Worm (Caenorhabditis elegans): ENCODE data around the gene kin-20.

The kin-20 gene

DNA sequence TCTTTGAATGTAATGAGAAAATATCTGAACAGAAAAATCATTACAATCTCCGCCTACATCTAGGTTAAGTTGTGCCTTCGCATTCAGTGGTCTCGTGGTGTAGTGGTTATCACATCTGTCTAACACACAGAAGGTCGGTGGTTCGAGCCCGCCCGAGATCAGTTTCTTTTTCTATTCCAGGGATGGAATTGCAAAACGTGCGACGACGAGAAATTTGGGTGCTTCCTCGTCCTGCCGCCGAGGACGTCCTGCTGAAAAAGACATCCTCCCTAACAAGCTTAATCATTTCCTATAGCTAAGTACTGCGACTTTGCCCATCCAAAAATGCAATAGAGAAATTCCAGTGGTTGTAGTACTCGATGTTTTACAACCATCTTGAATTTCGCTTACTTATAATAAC lies 41.5 kb downstream of the kin-20 start:
- TF ChIP-seq elt-3 (tag; optimal IDR thresholded peaks at IDR 0.05) = no peak
- peak; percentile 30 for TF ChIP-seq ceh-83 (GFP tag; optimal IDR thresholded peaks at IDR 0.05)
- no peak for TF ChIP-seq nhr-12 (tag; optimal IDR thresholded peaks at IDR 0.05)
- peak; percentile 26 for TF ChIP-seq unc-120 (tag; optimal IDR thresholded peaks at IDR 0.05; ENCODE audit: poor library complexity, severe bottlenecking)
- TF ChIP-seq drap-1 (GFP tag; optimal IDR thresholded peaks at IDR 0.05) = peak; percentile 21

DNA sequence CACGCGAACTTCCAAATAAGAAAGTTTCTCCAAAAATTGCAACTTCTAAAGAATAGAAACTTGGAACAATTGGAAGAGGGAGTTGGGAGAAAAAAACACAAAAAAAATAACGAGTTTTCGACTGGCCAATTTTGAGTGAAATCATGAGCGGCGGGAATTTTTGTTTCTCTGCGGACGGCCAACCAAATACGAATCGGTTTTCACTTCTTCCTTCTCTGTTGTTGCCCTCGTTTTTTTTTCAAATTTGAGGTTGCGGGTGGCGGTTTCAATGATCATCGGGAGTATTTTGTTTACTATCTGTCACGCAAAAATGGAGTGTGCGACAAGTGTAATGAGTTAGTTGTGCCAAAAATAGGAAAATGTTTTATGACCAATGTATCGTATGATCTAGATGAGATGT lies 43.9 kb downstream of the kin-20 start:
- TF ChIP-seq ztf-11 (tag; optimal IDR thresholded peaks at IDR 0.05) = no peak
- TF ChIP-seq nhr-28 (tag; optimal IDR thresholded peaks at IDR 0.05) = no peak
- TF ChIP-seq ceh-83 (GFP tag; optimal IDR thresholded peaks at IDR 0.05) = no peak
- no peak for TF ChIP-seq nhr-2 (tag; optimal IDR thresholded peaks at IDR 0.05)
- TF ChIP-seq nhr-76 (tag; optimal IDR thresholded peaks at IDR 0.05) = no peak
- TF ChIP-seq sem-2 (GFP tag; optimal IDR thresholded peaks at IDR 0.05) = no peak
- no peak for TF ChIP-seq hlh-1 (tag; optimal IDR thresholded peaks at IDR 0.05)
- no peak for TF ChIP-seq sptf-1 (tag; optimal IDR thresholded peaks at IDR 0.05)
- no peak for TF ChIP-seq lin-32 (GFP tag; optimal IDR thresholded peaks at IDR 0.05)
- TF ChIP-seq snpc-4 (tag; optimal IDR thresholded peaks at IDR 0.05) = no peak
- no peak for TF ChIP-seq lsy-2 (tag; optimal IDR thresholded peaks at IDR 0.05)

DNA sequence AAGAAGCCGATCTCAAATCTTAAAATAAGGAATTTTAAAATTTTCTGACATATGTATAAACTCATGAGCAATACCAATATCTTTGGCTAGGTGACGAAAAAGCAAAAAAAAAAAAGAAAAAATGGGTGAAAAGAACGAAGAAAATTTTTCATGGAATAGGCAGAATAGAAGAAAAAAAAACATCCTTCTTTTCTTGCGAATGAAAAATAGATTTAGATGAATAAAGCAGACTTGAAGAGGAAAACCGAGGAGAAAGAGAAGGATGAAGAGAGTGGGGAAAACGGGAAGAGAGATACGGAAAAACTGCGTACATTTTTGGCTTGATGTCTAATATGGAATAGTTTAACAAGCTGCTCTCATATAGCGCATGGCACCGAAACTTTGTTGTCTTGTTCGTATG lies 45.8 kb downstream of the kin-20 start:
- TF ChIP-seq nhr-12 (tag; optimal IDR thresholded peaks at IDR 0.05) = no peak
- TF ChIP-seq nhr-76 (tag; optimal IDR thresholded peaks at IDR 0.05) = no peak
- no peak for TF ChIP-seq M03D4.4 (tag; optimal IDR thresholded peaks at IDR 0.05)
- TF ChIP-seq ceh-83 (GFP tag; optimal IDR thresholded peaks at IDR 0.05) = no peak
- no peak for TF ChIP-seq elt-3 (tag; optimal IDR thresholded peaks at IDR 0.05)
- no peak for TF ChIP-seq ceh-43 (GFP tag; optimal IDR thresholded peaks at IDR 0.05)
- no peak for TF ChIP-seq snpc-4 (tag; optimal IDR thresholded peaks at IDR 0.05)
- TF ChIP-seq ces-1 (GFP tag; optimal IDR thresholded peaks at IDR 0.05) = no peak
- no peak for TF ChIP-seq blmp-1 (tag; optimal IDR thresholded peaks at IDR 0.05)
- no peak for TF ChIP-seq zip-8 (tag; optimal IDR thresholded peaks at IDR 0.05)
- TF ChIP-seq tbx-8 (GFP tag; optimal IDR thresholded peaks at IDR 0.05) = no peak

DNA sequence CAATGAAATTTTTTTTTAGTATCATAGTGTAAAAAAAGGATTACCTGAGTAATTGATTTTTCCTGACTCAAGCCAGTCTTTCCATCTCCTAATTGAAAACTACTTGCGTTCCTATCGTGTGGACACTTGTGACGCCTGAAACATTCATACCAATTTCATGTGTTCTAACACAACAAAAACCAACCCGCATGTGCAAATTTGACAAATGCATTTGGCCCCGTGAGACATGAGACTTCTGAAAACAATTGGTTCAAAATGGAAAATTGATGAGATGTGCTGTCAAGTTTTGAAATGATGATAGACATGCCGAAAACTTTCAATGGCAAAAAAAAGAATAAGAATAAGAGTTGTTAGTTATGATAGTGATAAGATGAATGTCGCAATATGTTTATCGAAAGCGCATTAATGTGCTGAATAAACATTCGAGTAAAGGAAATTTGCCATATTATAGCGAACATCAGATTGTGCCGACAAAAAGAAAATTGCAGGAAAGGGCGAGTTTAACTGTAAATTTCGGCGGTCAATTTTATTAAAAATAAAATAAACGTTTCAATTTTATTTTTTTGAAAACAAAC lies 47.1 kb downstream of the kin-20 start, which contains the start of gene H03A11.2:
Gene H03A11.2, minus strand, starts transcription at position 252 of the 575 bp plus-strand sequence.
- TF ChIP-seq lsy-2 (tag; optimal IDR thresholded peaks at IDR 0.05) (no peak), pha-4 (tag; optimal IDR thresholded peaks at IDR 0.05) (no peak), lin-13 (tag; optimal IDR thresholded peaks at IDR 0.05) (no peak), elt-3 (tag; optimal IDR thresholded peaks at IDR 0.05) (no peak), flh-1 (GFP tag; optimal IDR thresholded peaks at IDR 0.05) (no peak), blmp-1 (tag; optimal IDR thresholded peaks at IDR 0.05) (no peak), zip-8 (tag; optimal IDR thresholded peaks at IDR 0.05) (no peak), unc-39 (tag; optimal IDR thresholded peaks at IDR 0.05) (no peak), sem-2 (GFP tag; optimal IDR thresholded peaks at IDR 0.05) (no peak), nhr-2 (tag; optimal IDR thresholded peaks at IDR 0.05) (no peak), mep-1 (tag; optimal IDR thresholded peaks at IDR 0.05) (no peak), ceh-83 (GFP tag; optimal IDR thresholded peaks at IDR 0.05) (no peak), mls-2 (tag; optimal IDR thresholded peaks at IDR 0.05) (no peak), ztf-11 (tag; optimal IDR thresholded peaks at IDR 0.05) (no peak), cnd-1 (tag; optimal IDR thresholded peaks at IDR 0.05) (no peak), tbx-8 (GFP tag; optimal IDR thresholded peaks at IDR 0.05) (no peak), bed-3 (GFP tag; optimal IDR thresholded peaks at IDR 0.05) (no peak), mab-5 (tag; optimal IDR thresholded peaks at IDR 0.05) (no peak)

DNA sequence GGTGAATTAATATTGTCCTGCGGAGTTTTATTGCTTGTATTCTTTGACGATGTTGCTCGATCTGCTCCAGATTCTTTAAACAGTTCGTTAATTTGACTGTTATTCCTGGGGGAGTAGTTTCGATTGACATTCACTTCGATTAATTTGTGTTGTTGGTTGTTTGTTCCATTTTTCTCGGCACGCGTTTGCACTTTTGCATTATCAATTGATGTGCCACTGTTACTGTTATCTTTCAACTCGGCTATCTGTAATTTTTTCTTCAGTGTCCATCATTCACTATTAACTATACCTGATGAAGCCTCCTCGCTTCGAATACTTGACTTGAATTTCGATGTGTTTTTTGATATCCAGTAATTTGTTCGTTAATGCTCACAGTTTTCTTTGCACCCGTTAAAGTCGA lies 48.4 kb downstream of the kin-20 start:
- TF ChIP-seq sptf-1 (tag; optimal IDR thresholded peaks at IDR 0.05) (no peak), M03D4.4 (tag; optimal IDR thresholded peaks at IDR 0.05) (no peak), lsy-2 (tag; optimal IDR thresholded peaks at IDR 0.05) (no peak), mab-5 (tag; optimal IDR thresholded peaks at IDR 0.05) (no peak), pha-4 (tag; optimal IDR thresholded peaks at IDR 0.05) (no peak), ceh-83 (GFP tag; optimal IDR thresholded peaks at IDR 0.05) (no peak), cnd-1 (tag; optimal IDR thresholded peaks at IDR 0.05) (no peak), elt-1 (tag; optimal IDR thresholded peaks at IDR 0.05; ENCODE audit: borderline replicate concordance, insufficient read depth) (no peak), snpc-4 (tag; optimal IDR thresholded peaks at IDR 0.05) (no peak), nhr-76 (tag; optimal IDR thresholded peaks at IDR 0.05) (no peak), flh-1 (GFP tag; optimal IDR thresholded peaks at IDR 0.05) (no peak)

Data from whole organism, mixed stage, embryonic.